Worm (Caenorhabditis elegans): Measurements from ENCODE around the gene ins-34.

Gene ins-34

ce11 chrIV:14131770-14132169, 25.4 kb downstream of the ins-34 start, which contains the start of gene srz-59:
Gene srz-59, plus strand, starts transcription at chrIV:14132070.
- TF ChIP-seq him-1 (tag; optimal IDR thresholded peaks at IDR 0.05) (no peak), W03F9.2 (tag; optimal IDR thresholded peaks at IDR 0.05) (no peak), dao-5 (tag; optimal IDR thresholded peaks at IDR 0.05) (no peak)

- TF ChIP-seq him-1 (tag; optimal IDR thresholded peaks at IDR 0.05) (no peak), dao-5 (tag; optimal IDR thresholded peaks at IDR 0.05) (no peak)
These were observed 27.0 kb downstream of the ins-34 start for ce11 chrIV:14133400-14133799.

DNA sequence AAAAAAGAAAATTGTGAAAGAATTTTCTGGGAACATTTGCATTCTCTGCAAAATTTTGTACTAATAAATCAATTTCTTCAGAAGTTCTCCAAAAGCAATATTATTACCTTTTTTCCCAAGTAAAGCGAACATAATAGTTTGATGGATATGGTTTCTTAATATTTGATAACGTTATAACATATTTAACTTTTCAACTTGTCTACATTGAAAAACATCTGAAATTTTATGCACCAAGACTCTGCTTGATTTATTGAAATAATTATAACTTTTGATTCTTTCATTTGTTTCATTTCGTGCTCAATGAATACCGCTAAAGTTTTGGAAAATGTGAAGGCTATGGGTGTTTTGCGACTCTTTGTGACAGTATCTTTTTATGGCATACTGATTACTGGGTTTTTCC, 30.7 kb downstream of the ins-34 start, which contains the start of gene srz-31:
TSS of gene srz-31 (plus strand) at position 301 of the 400 bp plus-strand sequence.
- TF ChIP-seq dao-5 (tag; optimal IDR thresholded peaks at IDR 0.05) (no peak), him-1 (tag; optimal IDR thresholded peaks at IDR 0.05) (no peak), W03F9.2 (tag; optimal IDR thresholded peaks at IDR 0.05) (no peak)

DNA sequence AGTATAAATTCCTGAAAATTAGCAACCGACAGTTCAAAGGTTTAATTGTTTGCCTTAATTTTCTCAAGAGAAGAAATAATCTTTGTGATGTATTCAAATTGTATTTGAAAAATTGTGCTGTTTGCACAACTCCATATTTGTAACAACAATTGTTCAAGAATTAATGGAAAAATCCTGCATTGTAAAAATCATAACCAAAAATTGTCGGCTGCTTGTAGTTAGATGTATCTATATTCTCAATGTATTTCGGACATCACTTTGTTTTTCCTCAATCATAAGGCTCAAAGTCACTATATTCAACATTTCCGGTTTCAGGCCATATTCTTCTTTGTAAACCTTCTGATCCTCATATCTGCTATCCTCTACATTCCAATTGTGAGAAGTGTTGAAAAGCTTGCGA, 36.7 kb downstream of the ins-34 start:
- TF ChIP-seq him-1 (tag; optimal IDR thresholded peaks at IDR 0.05) = no peak
- TF ChIP-seq W03F9.2 (tag; optimal IDR thresholded peaks at IDR 0.05) = no peak
- no peak for TF ChIP-seq dao-5 (tag; optimal IDR thresholded peaks at IDR 0.05)

- no peak for TF ChIP-seq dao-5 (tag; optimal IDR thresholded peaks at IDR 0.05)
- TF ChIP-seq W03F9.2 (tag; optimal IDR thresholded peaks at IDR 0.05) = no peak
- TF ChIP-seq him-1 (tag; optimal IDR thresholded peaks at IDR 0.05) = no peak
These were observed 39.2 kb downstream of the ins-34 start, which contains the start of gene oac-37 for ce11 chrIV:14145594-14145993. Gene oac-37, plus strand, starts transcription at chrIV:14145894.

- TF ChIP-seq him-1 (tag; optimal IDR thresholded peaks at IDR 0.05) (no peak), dao-5 (tag; optimal IDR thresholded peaks at IDR 0.05) (no peak), W03F9.2 (tag; optimal IDR thresholded peaks at IDR 0.05) (no peak)
These were observed 46.9 kb downstream of the ins-34 start, which contains the start of gene oac-38 for ce11 chrIV:14153261-14153660. Gene oac-38, minus strand, starts transcription at chrIV:14153361.
